Fruit fly (Drosophila melanogaster) whole organism, prepupa: ENCODE data around the gene Ubi-p63E.

Experiments
- CG16779 ChIP-seq: fragments of 200-800 bp; sonication (Bioruptor generic); optimal IDR thresholded peaks from 3 replicates; lab custom pipeline; 2017; ENCODE audit warnings: missing biosample characterization, mild to moderate bottlenecking, missing genetic modification characterization
- CG6808 ChIP-seq: fragments of 200-800 bp; sonication (Bioruptor generic); optimal IDR thresholded peaks from 3 replicates; lab custom pipeline; 2017; ENCODE audit warnings: missing biosample characterization, missing genetic modification characterization, mild to moderate bottlenecking, moderate library complexity, missing genetic modification reagents
- CG6854 ChIP-seq: fragments of 200-800 bp; sonication (Bioruptor generic); optimal IDR thresholded peaks from 2 replicates; lab custom pipeline; 2017; ENCODE audit warnings: missing biosample characterization, mild to moderate bottlenecking, missing genetic modification characterization
- Eip78C ChIP-seq: fragments of 200-800 bp; sonication (Bioruptor generic); peaks from one replicate; lab custom pipeline; 2016; ENCODE audit warnings: missing biosample characterization, missing genetic modification characterization
- Ets21C ChIP-seq: fragments of 200-800 bp; sonication (Bioruptor generic); optimal IDR thresholded peaks from 3 replicates; lab custom pipeline; 2016; ENCODE audit warnings: missing biosample characterization, missing genetic modification characterization
- Hr39 ChIP-seq: fragments of 200-800 bp; sonication (Bioruptor generic); optimal IDR thresholded peaks from 2 replicates; lab custom pipeline; 2016; ENCODE audit warnings: missing biosample characterization, missing genetic modification characterization
- Sox102F ChIP-seq: fragments of 200-800 bp; sonication (Bioruptor generic); optimal IDR thresholded peaks from 2 replicates; lab custom pipeline; 2016; ENCODE audit warnings: missing biosample characterization, mild to moderate bottlenecking, missing genetic modification characterization
- dsx ChIP-seq: fragments of 200-800 bp; optimal IDR thresholded peaks from 3 replicates; lab custom pipeline; 2019; ENCODE audit warnings: missing biosample characterization, mild to moderate bottlenecking, missing genetic modification characterization, moderate library complexity; ENCODE audit not compliant: poor library complexity, severe bottlenecking
- svp ChIP-seq: fragments of 200-800 bp; sonication (Bioruptor generic); peaks from one replicate; lab custom pipeline; 2016; ENCODE audit warnings: missing biosample characterization, missing genetic modification characterization

- TF ChIP-seq Sox102F (no peak), Ets21C (no peak), CG6854 (GFP tag; lab: Kevin White, UChicago) (no peak), CG16779 (tag; lab: Kevin White, UChicago) (no peak), svp (no peak), dsx (GFP tag; lab: Kevin White, UChicago) (peak; percentile 14), CG6808 (GFP tag; lab: Kevin White, UChicago) (no peak), Hr39 (GFP tag; lab: Kevin White, UChicago) (no peak), Eip78C (GFP tag; lab: Kevin White, UChicago) (no peak)
These were observed 44.4 kb upstream of the Ubi-p63E start, which contains the start of gene CG10853 for dm6 chr3L:3947301-3947941.
